Fruit fly (Drosophila melanogaster) whole organism, adult: ENCODE measurements around the gene tilB.

Source experiments
- CG12768 ChIP-seq: fragments of 200-800 bp; sonication (Bioruptor generic); optimal IDR thresholded peaks from 2 replicates; lab custom pipeline; 2017; ENCODE audit warnings: missing biosample characterization, missing genetic modification characterization, mild to moderate bottlenecking, moderate library complexity, missing genetic modification reagents
- CG33017 ChIP-seq: fragments of 200-800 bp; sonication (Bioruptor generic); optimal IDR thresholded peaks from 2 replicates; lab custom pipeline; 2018; ENCODE audit warnings: missing biosample characterization, mild to moderate bottlenecking, missing genetic modification characterization, moderate library complexity
- CG5204 ChIP-seq: fragments of 200-800 bp; sonication (Bioruptor generic); optimal IDR thresholded peaks from 2 replicates; lab custom pipeline; 2016; ENCODE audit warnings: missing biosample characterization, missing genetic modification characterization
- CG7101 ChIP-seq: fragments of 200-800 bp; sonication (Bioruptor generic); optimal IDR thresholded peaks from 2 replicates; lab custom pipeline; 2018; ENCODE audit warnings: missing biosample characterization, mild to moderate bottlenecking, missing genetic modification characterization, moderate library complexity
- Clk ChIP-seq: fragments of 200-800 bp; sonication (Bioruptor generic); optimal IDR thresholded peaks from 2 replicates; lab custom pipeline; 2017; ENCODE audit warnings: missing biosample characterization, missing genetic modification characterization
- kay ChIP-seq: fragments of 200-800 bp; sonication (Bioruptor generic); peaks from one replicate; lab custom pipeline; 2016; ENCODE audit warnings: missing biosample characterization, missing genetic modification characterization, borderline replicate concordance
- toe ChIP-seq: fragments of 200-800 bp; sonication (Bioruptor generic); optimal IDR thresholded peaks from 2 replicates; lab custom pipeline; 2016; ENCODE audit warnings: missing biosample characterization, missing genetic modification characterization

- TF ChIP-seq CG7101 (tag; lab: Kevin White, UChicago): no peak
- no peak for TF ChIP-seq CG33017 (tag; lab: Kevin White, UChicago)
- no peak for TF ChIP-seq CG5204 (GFP tag; lab: Kevin White, UChicago)
- no peak for TF ChIP-seq Clk (GFP tag; lab: Kevin White, UChicago)
- TF ChIP-seq kay (GFP tag; lab: Kevin White, UChicago): no peak
- no peak for TF ChIP-seq CG12768
- TF ChIP-seq toe (GFP tag; lab: Kevin White, UChicago): no peak
These were observed 31.1 kb downstream of the tilB start for dm6 chrX:22480612-22481011.
